Fruit fly (Drosophila melanogaster) whole organism, embryonic: Measurements from ENCODE around the gene CG14647.

ENCODE experiments used
- Atf6 ChIP-seq: fragments of 200-800 bp; sonication (Bioruptor generic); IDR thresholded peaks from 2 replicates; pipeline ENCODE4 v1.3.6; 2022; ENCODE audit warnings: missing biosample characterization, missing genetic modification characterization
- B-H2 ChIP-seq: fragments of 200-800 bp; sonication (Bioruptor generic); optimal IDR thresholded peaks from 2 replicates; lab custom pipeline; 2018; ENCODE audit warnings: missing biosample characterization, mild to moderate bottlenecking, missing genetic modification characterization
- BEAF-32 ChIP-seq: fragments of 200-800 bp; sonication (Bioruptor generic); optimal IDR thresholded peaks from 3 replicates; lab custom pipeline; 2017; ENCODE audit warnings: missing biosample characterization, missing genetic modification characterization, mild to moderate bottlenecking, moderate library complexity, missing genetic modification reagents
- Blimp-1 ChIP-seq: fragments of 200-800 bp; sonication (Bioruptor generic); optimal IDR thresholded peaks from 3 replicates; lab custom pipeline; 2018; ENCODE audit warnings: missing biosample characterization, missing genetic modification characterization, mild to moderate bottlenecking, moderate library complexity, missing genetic modification reagents
- Bteb2 ChIP-seq: fragments of 200-800 bp; sonication (Bioruptor generic); optimal IDR thresholded peaks from 2 replicates; lab custom pipeline; 2016; ENCODE audit warnings: missing biosample characterization, missing genetic modification characterization
- CG10959 ChIP-seq: fragments of 200-800 bp; sonication (Bioruptor generic); IDR thresholded peaks from 2 replicates; pipeline ENCODE4 v1.3.6; 2022; ENCODE audit warnings: missing biosample characterization, missing genetic modification characterization
- CG11398 ChIP-seq: fragments of 200-800 bp; sonication (Bioruptor generic); optimal IDR thresholded peaks from 2 replicates; lab custom pipeline; 2016; ENCODE audit warnings: missing biosample characterization, missing genetic modification characterization
- CG1233 ChIP-seq: fragments of 200-800 bp; sonication (Bioruptor generic); optimal IDR thresholded peaks from 4 replicates; lab custom pipeline; 2018; ENCODE audit warnings: missing biosample characterization, mild to moderate bottlenecking, missing genetic modification characterization
- CG13123 ChIP-seq: fragments of 200-800 bp; sonication (Bioruptor generic); optimal IDR thresholded peaks from 2 replicates; lab custom pipeline; 2016; ENCODE audit warnings: missing biosample characterization, missing genetic modification characterization
- CG13424 ChIP-seq: fragments of 200-800 bp; sonication (Bioruptor generic); optimal IDR thresholded peaks from 2 replicates; lab custom pipeline; 2019; ENCODE audit warnings: missing biosample characterization, mild to moderate bottlenecking, missing genetic modification characterization, moderate library complexity
- CG13775 ChIP-seq: fragments of 200-800 bp; sonication (Bioruptor generic); optimal IDR thresholded peaks from 3 replicates; lab custom pipeline; 2017; ENCODE audit warnings: missing biosample characterization, mild to moderate bottlenecking, missing genetic modification characterization
- CG1529 ChIP-seq: fragments of 200-800 bp; sonication (Bioruptor generic); optimal IDR thresholded peaks from 3 replicates; lab custom pipeline; 2018; ENCODE audit warnings: missing biosample characterization, missing genetic modification characterization
- CG15514 ChIP-seq: fragments of 200-800 bp; sonication (Bioruptor generic); optimal IDR thresholded peaks from 3 replicates; lab custom pipeline; 2017; ENCODE audit warnings: missing biosample characterization, missing genetic modification characterization, mild to moderate bottlenecking, moderate library complexity, missing genetic modification reagents
- CG18599 ChIP-seq: fragments of 200-800 bp; sonication (Bioruptor generic); optimal IDR thresholded peaks from 3 replicates; lab custom pipeline; 2017; ENCODE audit warnings: missing biosample characterization, missing genetic modification characterization, mild to moderate bottlenecking, moderate library complexity, missing genetic modification reagents
- CG2116 ChIP-seq: fragments of 200-800 bp; sonication (Bioruptor generic); optimal IDR thresholded peaks from 3 replicates; lab custom pipeline; 2018; ENCODE audit warnings: missing biosample characterization, mild to moderate bottlenecking, missing genetic modification characterization
- CG2120 ChIP-seq: fragments of 200-800 bp; sonication (Bioruptor generic); optimal IDR thresholded peaks from 3 replicates; lab custom pipeline; 2016; ENCODE audit warnings: missing biosample characterization, missing genetic modification characterization
- CG2889 ChIP-seq: fragments of 200-800 bp; sonication (Bioruptor generic); IDR thresholded peaks from 3 replicates; pipeline ENCODE4 v1.3.6; 2022; ENCODE audit warnings: missing biosample characterization, missing genetic modification characterization
- CG34422 ChIP-seq: fragments of 200-800 bp; sonication (Bioruptor generic); IDR thresholded peaks from 3 replicates; pipeline ENCODE4 v1.3.6; 2022; ENCODE audit warnings: missing biosample characterization, missing genetic modification characterization
- CG4282 ChIP-seq: fragments of 200-800 bp; sonication (Bioruptor generic); optimal IDR thresholded peaks from 2 replicates; lab custom pipeline; 2016; ENCODE audit warnings: missing biosample characterization, missing genetic modification characterization
- CG4404 ChIP-seq: fragments of 200-800 bp; sonication (Bioruptor generic); IDR thresholded peaks from 2 replicates; pipeline ENCODE4 v1.3.6; 2022; ENCODE audit warnings: missing biosample characterization, missing genetic modification characterization
- CG5245 ChIP-seq: fragments of 200-800 bp; sonication (Bioruptor generic); optimal IDR thresholded peaks from 3 replicates; lab custom pipeline; 2016; ENCODE audit warnings: missing biosample characterization, missing genetic modification characterization
- CG7357 ChIP-seq: fragments of 200-800 bp; sonication (Bioruptor generic); IDR thresholded peaks from 3 replicates; pipeline ENCODE4 v1.3.6; 2022; ENCODE audit warnings: missing biosample characterization, missing genetic modification characterization
- CG8290 ChIP-seq, 3 experiments: fragments of 200-800 bp; sonication (Bioruptor generic); optimal IDR thresholded peaks; 2 replicates each; lab custom pipeline; 2016 to 2019; ENCODE audit warnings: missing biosample characterization in 3 of 3, missing genetic modification characterization in 3 of 3, mild to moderate bottlenecking in 2 of 3, moderate library complexity in 1 of 3
- CTCF ChIP-seq: fragments of 200-800 bp; sonication (Bioruptor generic); optimal IDR thresholded peaks from 2 replicates; lab custom pipeline; 2017; ENCODE audit warnings: missing biosample characterization, mild to moderate bottlenecking, missing genetic modification characterization, moderate library complexity
- Chrac-16 ChIP-seq: fragments of 200-800 bp; sonication (Bioruptor generic); optimal IDR thresholded peaks from 3 replicates; lab custom pipeline; 2016; ENCODE audit warnings: missing biosample characterization, missing genetic modification characterization
- CoRest ChIP-seq: fragments of 200-800 bp; sonication (Bioruptor generic); optimal IDR thresholded peaks from 3 replicates; lab custom pipeline; 2018; ENCODE audit warnings: missing biosample characterization, mild to moderate bottlenecking, missing genetic modification characterization, moderate library complexity
- D ChIP-seq, 2 experiments: fragments of 200-800 bp in 1 of 2; fragments of >200 bp in 1 of 2; sonication (Bioruptor generic) in 1 of 2; optimal IDR thresholded peaks; 2 replicates in 1 of 2; 3 replicates in 1 of 2; lab custom pipeline; 2017; ENCODE audit warnings: mild to moderate bottlenecking in 1 of 2, missing biosample characterization in 1 of 2, missing genetic modification characterization in 1 of 2, missing genetic modification reagents in 1 of 2
- Dbx ChIP-seq: fragments of 200-800 bp; sonication (Bioruptor generic); IDR thresholded peaks from 3 replicates; pipeline ENCODE4 v1.3.6; 2022; ENCODE audit warnings: missing biosample characterization, missing genetic modification characterization
- Fer2 ChIP-seq: fragments of 200-800 bp; sonication (Bioruptor generic); optimal IDR thresholded peaks from 2 replicates; lab custom pipeline; 2018; ENCODE audit warnings: missing biosample characterization, mild to moderate bottlenecking, missing genetic modification characterization, moderate library complexity
- Hey ChIP-seq: fragments of 200-800 bp; sonication (Bioruptor generic); optimal IDR thresholded peaks from 3 replicates; lab custom pipeline; 2018; ENCODE audit warnings: missing biosample characterization, mild to moderate bottlenecking, missing genetic modification characterization
- NFAT ChIP-seq: fragments of 200-800 bp; sonication (Bioruptor generic); IDR thresholded peaks from 2 replicates; pipeline ENCODE4 v1.3.6; 2022; ENCODE audit warnings: missing biosample characterization, missing genetic modification characterization
- Oaz ChIP-seq: fragments of 200-800 bp; sonication (Bioruptor generic); IDR thresholded peaks from 2 replicates; pipeline ENCODE4 v1.3.6; 2022; ENCODE audit warnings: missing biosample characterization, missing genetic modification characterization
- Ravus ChIP-seq: fragments of 200-800 bp; sonication (Bioruptor generic); IDR thresholded peaks from 2 replicates; pipeline ENCODE4 v1.3.6; 2022; ENCODE audit warnings: missing biosample characterization, missing genetic modification characterization
- Sox100B ChIP-seq: fragments of 200-800 bp; sonication (Bioruptor generic); optimal IDR thresholded peaks from 3 replicates; lab custom pipeline; 2018; ENCODE audit warnings: missing biosample characterization, mild to moderate bottlenecking, missing genetic modification characterization
- YL-1 ChIP-seq: fragments of 200-800 bp; sonication (Bioruptor generic); optimal IDR thresholded peaks from 3 replicates; lab custom pipeline; 2017; ENCODE audit warnings: missing biosample characterization, mild to moderate bottlenecking, missing genetic modification characterization
- ac ChIP-seq: fragments of 200-800 bp; sonication (Bioruptor generic); optimal IDR thresholded peaks from 3 replicates; lab custom pipeline; 2017; ENCODE audit warnings: missing biosample characterization, mild to moderate bottlenecking, missing genetic modification characterization
- croc ChIP-seq: fragments of 200-800 bp; sonication (Bioruptor generic); conservative IDR thresholded peaks from 3 replicates; pipeline ENCODE4 v1.3.6; 2022; ENCODE audit warnings: missing biosample characterization, missing genetic modification characterization
- dm ChIP-seq: fragments of 200-800 bp; sonication (Bioruptor generic); optimal IDR thresholded peaks from 3 replicates; lab custom pipeline; 2016; ENCODE audit warnings: missing biosample characterization, missing genetic modification characterization
- dysf ChIP-seq: fragments of 200-800 bp; sonication (Bioruptor generic); IDR thresholded peaks from 3 replicates; pipeline ENCODE4 v1.3.6; 2022; ENCODE audit warnings: missing biosample characterization, missing genetic modification characterization
- fd102C ChIP-seq: fragments of 200-800 bp; sonication (Bioruptor generic); optimal IDR thresholded peaks from 2 replicates; lab custom pipeline; 2018; ENCODE audit warnings: missing biosample characterization, mild to moderate bottlenecking, missing genetic modification characterization, moderate library complexity
- gce ChIP-seq: fragments of 200-800 bp; sonication (Bioruptor generic); IDR thresholded peaks from 3 replicates; pipeline ENCODE4 v1.3.6; 2022; ENCODE audit warnings: missing biosample characterization, missing genetic modification characterization
- gfzf ChIP-seq: fragments of 200-800 bp; sonication (Bioruptor generic); optimal IDR thresholded peaks from 2 replicates; lab custom pipeline; 2016; ENCODE audit warnings: missing biosample characterization, mild to moderate bottlenecking, missing genetic modification characterization, moderate library complexity
- jing ChIP-seq: fragments of 200-800 bp; sonication (Bioruptor generic); optimal IDR thresholded peaks from 2 replicates; lab custom pipeline; 2018; ENCODE audit warnings: missing biosample characterization, mild to moderate bottlenecking, missing genetic modification characterization
- knrl ChIP-seq: fragments of 200-800 bp; sonication (Bioruptor generic); IDR thresholded peaks from 3 replicates; pipeline ENCODE4 v1.3.6; 2022; ENCODE audit warnings: missing biosample characterization, missing genetic modification characterization; ENCODE audit not compliant: partially characterized antibody
- peb ChIP-seq: fragments of 200-800 bp; sonication (Bioruptor generic); IDR thresholded peaks from 2 replicates; pipeline ENCODE4 v1.3.6; 2022; ENCODE audit warnings: missing biosample characterization, missing genetic modification characterization
- pita ChIP-seq: fragments of 200-800 bp; sonication (Bioruptor generic); optimal IDR thresholded peaks from 2 replicates; lab custom pipeline; 2017; ENCODE audit warnings: missing biosample characterization, mild to moderate bottlenecking, missing genetic modification characterization
- ro ChIP-seq: fragments of 200-800 bp; sonication (Bioruptor generic); IDR thresholded peaks from 2 replicates; pipeline ENCODE4 v1.3.6; 2022; ENCODE audit warnings: missing biosample characterization, missing genetic modification characterization
- sens-2 ChIP-seq: fragments of 200-800 bp; sonication (Bioruptor generic); IDR thresholded peaks from 2 replicates; pipeline ENCODE4 v1.3.6; 2022; ENCODE audit warnings: missing biosample characterization, missing genetic modification characterization
- shn ChIP-seq: fragments of 200-800 bp; sonication (Bioruptor generic); optimal IDR thresholded peaks from 3 replicates; lab custom pipeline; 2016; ENCODE audit warnings: missing biosample characterization, missing genetic modification characterization
- sob ChIP-seq: fragments of 200-800 bp; sonication (Bioruptor generic); IDR thresholded peaks from 2 replicates; pipeline ENCODE4 v1.3.6; 2022; ENCODE audit warnings: missing biosample characterization, missing genetic modification characterization
- tap ChIP-seq: fragments of 200-800 bp; optimal IDR thresholded peaks from 3 replicates; lab custom pipeline; 2019; ENCODE audit warnings: missing biosample characterization, mild to moderate bottlenecking, missing genetic modification characterization, moderate library complexity
- zen2 ChIP-seq: fragments of 200-800 bp; sonication (Bioruptor generic); IDR thresholded peaks from 3 replicates; pipeline ENCODE4 v1.3.6; 2022; ENCODE audit warnings: missing biosample characterization, missing genetic modification characterization; ENCODE audit not compliant: partially characterized antibody

Gene CG14647

DNA sequence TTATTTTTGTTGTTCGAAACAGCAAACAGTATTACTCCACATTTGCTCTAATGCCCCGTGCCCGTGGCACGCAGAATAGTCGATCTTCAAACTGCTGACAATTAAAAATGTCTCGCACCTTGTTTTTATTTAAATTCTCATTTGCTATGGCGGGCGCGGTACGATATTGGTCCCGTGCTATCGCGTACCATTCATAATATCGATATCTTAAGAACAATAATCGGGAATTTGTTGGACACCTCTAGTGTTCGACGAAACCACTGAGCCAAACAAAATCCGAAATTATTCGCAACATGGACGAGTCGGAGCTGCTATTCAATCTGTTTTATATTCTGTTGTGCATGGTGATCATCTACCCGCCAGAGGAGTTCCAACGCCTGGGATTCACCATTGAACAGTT, 10.2 kb upstream of the CG14647 start, which contains the start of gene CG14646 (continued):
- no peak for TF ChIP-seq croc (GFP tag; lab: Robert Waterston, UW)
- TF ChIP-seq dysf (GFP tag; lab: Robert Waterston, UW) = no peak
- TF ChIP-seq YL-1 (GFP tag; lab: Kevin White, UChicago) = peak; percentile 29
- TF ChIP-seq Atf6 (GFP tag; lab: Robert Waterston, UW) = no peak
- no peak for TF ChIP-seq NFAT (GFP tag; lab: Robert Waterston, UW)
- TF ChIP-seq Fer2 (tag; lab: Kevin White, UChicago) = no peak
- TF ChIP-seq CG34422 = no peak
- no peak for TF ChIP-seq gce
- TF ChIP-seq CG13123 (GFP tag; lab: Kevin White, UChicago) = no peak
- no peak for TF ChIP-seq Dbx (GFP tag; lab: Robert Waterston, UW)
- TF ChIP-seq pita = no peak
- TF ChIP-seq CG2116 (GFP tag; lab: Kevin White, UChicago) = peak; percentile 61
- TF ChIP-seq CG5245 (GFP tag; lab: Kevin White, UChicago) = no peak
- TF ChIP-seq fd102C (GFP tag; lab: Kevin White, UChicago) = no peak
- no peak for TF ChIP-seq CG2889 (GFP tag; lab: Robert Waterston, UW)
- no peak for TF ChIP-seq CG1233 (GFP tag; lab: Kevin White, UChicago)
- no peak for TF ChIP-seq CG18599
- TF ChIP-seq CG11398 (GFP tag; lab: Kevin White, UChicago) = peak; percentile 2
- no peak for TF ChIP-seq CG7357 (GFP tag; lab: Robert Waterston, UW)
- no peak for TF ChIP-seq CoRest (tag; lab: Kevin White, UChicago)
- TF ChIP-seq CG15514 = peak; percentile 30
- TF ChIP-seq zen2 (GFP tag; lab: Robert Waterston, UW) = no peak; the same call in 2 of the 3 replicates
- no peak for TF ChIP-seq Chrac-16 (GFP tag; lab: Kevin White, UChicago)
- no peak for TF ChIP-seq Ravus
- TF ChIP-seq CG2120 (GFP tag; lab: Kevin White, UChicago) = no peak
- TF ChIP-seq sob (GFP tag; lab: Robert Waterston, UW) = no peak
- TF ChIP-seq CG10959 (GFP tag; lab: Robert Waterston, UW) = no peak
- no peak for TF ChIP-seq Oaz (GFP tag; lab: Robert Waterston, UW)
- TF ChIP-seq gfzf (GFP tag; lab: Kevin White, UChicago) = peak; percentile 5
- no peak for TF ChIP-seq CG4404
- no peak for TF ChIP-seq CG13424 (tag; lab: Kevin White, UChicago)
- no peak for TF ChIP-seq CTCF (GFP tag; lab: Kevin White, UChicago)
- TF ChIP-seq CG13775 = no peak
- TF ChIP-seq Blimp-1 (GFP tag; lab: Kevin White, UChicago) = no peak
- no peak for TF ChIP-seq Bteb2 (GFP tag; lab: Kevin White, UChicago)
- no peak for TF ChIP-seq CG8290 (GFP tag; optimal IDR thresholded peaks at IDR 0.05; lab: Kevin White, UChicago)
- TF ChIP-seq CG8290 (tag; optimal IDR thresholded peaks at IDR 0.05; lab: Kevin White, UChicago) = peak in 1 of 2 experiments; percentile 40
- no peak for TF ChIP-seq jing (GFP tag; lab: Kevin White, UChicago)
- no peak for TF ChIP-seq D (optimal IDR thresholded peaks at IDR 0.05; lab: Kevin White, UChicago)
- no peak for TF ChIP-seq D (GFP tag; optimal IDR thresholded peaks at IDR 0.05; lab: Kevin White, UChicago)
- TF ChIP-seq CG1529 = no peak
- TF ChIP-seq tap (tag; lab: Kevin White, UChicago) = no peak
- TF ChIP-seq BEAF-32 = peak; percentile 84
- no peak for TF ChIP-seq peb (GFP tag; lab: Robert Waterston, UW)
- no peak for TF ChIP-seq sens-2
- peak; percentile 73; the same call in 2 of the 3 replicates for TF ChIP-seq knrl
- TF ChIP-seq Hey (tag; lab: Kevin White, UChicago) = no peak
- no peak for TF ChIP-seq CG4282
- TF ChIP-seq ac (GFP tag; lab: Kevin White, UChicago) = no peak
- TF ChIP-seq ro (GFP tag; lab: Robert Waterston, UW) = no peak
- no peak for TF ChIP-seq dm (GFP tag; lab: Kevin White, UChicago)
- no peak for TF ChIP-seq B-H2 (GFP tag; lab: Kevin White, UChicago)
- TF ChIP-seq shn (GFP tag; lab: Kevin White, UChicago) = no peak
- TF ChIP-seq Sox100B (GFP tag; lab: Kevin White, UChicago) = no peak
